Worm (Caenorhabditis elegans) whole organism, L1 larva: ENCODE data around the gene fbxb-17.

Experiments used
- aha-1 ChIP-seq: fragments of 150-350 bp; optimal IDR thresholded peaks from 2 replicates; lab custom pipeline; 2014; ENCODE audit warnings: missing biosample characterization, missing genetic modification characterization
- lin-39 ChIP-seq: fragments of 150-350 bp; optimal IDR thresholded peaks from 2 replicates; lab custom pipeline; 2014; ENCODE audit warnings: missing biosample characterization, missing genetic modification reagents, missing genetic modification characterization
- mep-1 ChIP-seq: fragments of 150-350 bp; optimal IDR thresholded peaks from 2 replicates; lab custom pipeline; 2014; ENCODE audit warnings: missing biosample characterization, missing genetic modification characterization
- nhr-237 ChIP-seq: fragments of 150-350 bp; optimal IDR thresholded peaks from 2 replicates; lab custom pipeline; 2014; ENCODE audit warnings: missing biosample characterization, missing genetic modification characterization
- unc-62 ChIP-seq: fragments of 150-350 bp; optimal IDR thresholded peaks from 2 replicates; lab custom pipeline; 2014; ENCODE audit warnings: missing biosample characterization, missing genetic modification reagents, missing genetic modification characterization
- ztf-11 ChIP-seq, 2 experiments: sonication (generic microtip); optimal IDR thresholded peaks; 2 replicates each; lab custom pipeline; 2016 to 2017; ENCODE audit warnings: missing genetic modification characterization in 2 of 2, missing biosample characterization in 1 of 2, missing compliant biosample characterization in 1 of 2

ce11 chrII:1635969-1636368, 40.2 kb upstream of the fbxb-17 start:
- no peak for TF ChIP-seq mep-1 (tag; lab: Kevin White, UChicago)
- no peak for TF ChIP-seq unc-62 (GFP tag; lab: Kevin White, UChicago)
- TF ChIP-seq nhr-237 (tag; lab: Kevin White, UChicago), result no peak
- TF ChIP-seq lin-39, result no peak
- TF ChIP-seq ztf-11 (tag; optimal IDR thresholded peaks at IDR 0.05; lab: Kevin White, UChicago), result no peak
- TF ChIP-seq aha-1 (tag; lab: Kevin White, UChicago), result no peak
